Worm (Caenorhabditis elegans): ENCODE results near the gene his-72.

The his-72 gene

ce11 chrIII:12325284-12325683, 43.6 kb downstream of the his-72 start (continued):
- no peak for TF ChIP-seq fos-1 (tag; optimal IDR thresholded peaks at IDR 0.05)
- no peak for TF ChIP-seq lsy-2 (tag; optimal IDR thresholded peaks at IDR 0.05)
- TF ChIP-seq dsc-1 (tag; optimal IDR thresholded peaks at IDR 0.05), result no peak
- peak; percentile 37 for TF ChIP-seq lin-14 (GFP tag; optimal IDR thresholded peaks at IDR 0.05)
- TF ChIP-seq blmp-1 (tag; optimal IDR thresholded peaks at IDR 0.05), result peak; percentile 11
- TF ChIP-seq ces-1 (GFP tag; optimal IDR thresholded peaks at IDR 0.05), result no peak
- TF ChIP-seq ets-5 (GFP tag; IDR thresholded peaks at IDR 0.05), result no peak
- TF ChIP-seq unc-62 (GFP tag; optimal IDR thresholded peaks at IDR 0.05), result no peak
- TF ChIP-seq C04F5.9 (tag; optimal IDR thresholded peaks at IDR 0.05), result no peak
- no peak for TF ChIP-seq nhr-71 (tag; optimal IDR thresholded peaks at IDR 0.05)
- no peak for TF ChIP-seq nhr-20 (tag; optimal IDR thresholded peaks at IDR 0.05)
- TF ChIP-seq fkh-4 (tag; optimal IDR thresholded peaks at IDR 0.05; ENCODE audit: borderline replicate concordance), result no peak
- no peak for TF ChIP-seq mef-2 (tag; optimal IDR thresholded peaks at IDR 0.05)
- no peak for TF ChIP-seq nhr-11 (tag; optimal IDR thresholded peaks at IDR 0.05)
- TF ChIP-seq tlp-1 (tag; optimal IDR thresholded peaks at IDR 0.05), result no peak
- TF ChIP-seq hlh-4 (tag; optimal IDR thresholded peaks at IDR 0.05), result no peak
- no peak for TF ChIP-seq fkh-8 (tag; optimal IDR thresholded peaks at IDR 0.05)
- no peak for TF ChIP-seq nhr-84 (tag; optimal IDR thresholded peaks at IDR 0.05)
- no peak for TF ChIP-seq lin-13 (GFP tag; optimal IDR thresholded peaks at IDR 0.05)
- TF ChIP-seq pag-3 (tag; optimal IDR thresholded peaks at IDR 0.05; ENCODE audit: borderline replicate concordance, insufficient read depth), result no peak
- TF ChIP-seq C34B4.2 (tag; optimal IDR thresholded peaks at IDR 0.05), result no peak
- no peak for TF ChIP-seq alr-1 (tag; optimal IDR thresholded peaks at IDR 0.05; ENCODE audit: borderline replicate concordance)
- TF ChIP-seq snpc-4 (tag; optimal IDR thresholded peaks at IDR 0.05), result no peak
- peak; percentile 10 for TF ChIP-seq mep-1 (tag; optimal IDR thresholded peaks at IDR 0.05)
- TF ChIP-seq ceh-88 (GFP tag; IDR thresholded peaks at IDR 0.05), result no peak
- TF ChIP-seq ztf-4 (tag; optimal IDR thresholded peaks at IDR 0.05), result no peak
- TF ChIP-seq elt-2 (tag; optimal IDR thresholded peaks at IDR 0.05), result peak; percentile 82
- no peak for TF ChIP-seq swsn-7 (tag; optimal IDR thresholded peaks at IDR 0.05)
- no peak for TF ChIP-seq skn-1 (tag; optimal IDR thresholded peaks at IDR 0.05)
- no peak for TF ChIP-seq lin-39 (tag; optimal IDR thresholded peaks at IDR 0.05)
- 0 out of 2 replicates have a peak, but pooled peaks have one; percentile 5 for TF ChIP-seq nhr-19 (GFP tag; conservative IDR thresholded peaks at IDR 0.05)

- no peak for TF ChIP-seq C04F5.9 (tag; optimal IDR thresholded peaks at IDR 0.05)
- no peak for TF ChIP-seq swsn-7 (tag; optimal IDR thresholded peaks at IDR 0.05)
- no peak for TF ChIP-seq lin-39 (tag; optimal IDR thresholded peaks at IDR 0.05)
- TF ChIP-seq unc-86 (tag; optimal IDR thresholded peaks at IDR 0.05), result no peak
- TF ChIP-seq fkh-10 (GFP tag; optimal IDR thresholded peaks at IDR 0.05), result no peak
- peak; percentile 97 for TF ChIP-seq pqm-1 (tag; optimal IDR thresholded peaks at IDR 0.05)
- TF ChIP-seq nhr-77 (tag; optimal IDR thresholded peaks at IDR 0.05), result no peak
- TF ChIP-seq tlp-1 (tag; optimal IDR thresholded peaks at IDR 0.05), result peak; percentile 13
- no peak for TF ChIP-seq nhr-11 (tag; optimal IDR thresholded peaks at IDR 0.05)
- TF ChIP-seq ceh-63 (GFP tag; optimal IDR thresholded peaks at IDR 0.05), result no peak
- no peak for TF ChIP-seq F16B12.6 (tag; optimal IDR thresholded peaks at IDR 0.05)
- TF ChIP-seq jun-1 (tag; optimal IDR thresholded peaks at IDR 0.05), result peak; percentile 78
- no peak for TF ChIP-seq efl-1 (optimal IDR thresholded peaks at IDR 0.05)
- TF ChIP-seq efl-1 (GFP tag; optimal IDR thresholded peaks at IDR 0.05 in 1 of 2), result peak in 1 of 2 experiments; percentile 60
- TF ChIP-seq lir-3 (tag; optimal IDR thresholded peaks at IDR 0.05; ENCODE audit: poor library complexity), result no peak
- TF ChIP-seq mdl-1 (tag; optimal IDR thresholded peaks at IDR 0.05), result no peak
- peak; percentile 80 for TF ChIP-seq elt-2 (tag; optimal IDR thresholded peaks at IDR 0.05)
- no peak for TF ChIP-seq ceh-88 (GFP tag; IDR thresholded peaks at IDR 0.05)
- TF ChIP-seq pax-3 (tag; optimal IDR thresholded peaks at IDR 0.05), result peak; percentile 52
- TF ChIP-seq lsy-2 (tag; optimal IDR thresholded peaks at IDR 0.05), result no peak
- no peak for TF ChIP-seq alr-1 (tag; optimal IDR thresholded peaks at IDR 0.05; ENCODE audit: borderline replicate concordance)
- no peak for TF ChIP-seq irx-1 (tag; optimal IDR thresholded peaks at IDR 0.05)
- peak in 1 of 2 experiments; percentile 18 for TF ChIP-seq lin-35 (GFP tag; optimal IDR thresholded peaks at IDR 0.05)
- no peak for TF ChIP-seq ceh-82 (tag; optimal IDR thresholded peaks at IDR 0.05)
Measured at ce11 chrIII:12318794-12319193, 50.1 kb downstream of the his-72 start, which contains the start of gene Y75B8A.28. Gene Y75B8A.28, plus strand, starts transcription at chrIII:12319089.

All from whole organism, L1 larva.